Fruit fly (Drosophila melanogaster): ENCODE results near the gene CG31342.
A peak's percentile ranks its signal among the peaks of the same experiment; 100 is the strongest.

CG31342 gene

DNA sequence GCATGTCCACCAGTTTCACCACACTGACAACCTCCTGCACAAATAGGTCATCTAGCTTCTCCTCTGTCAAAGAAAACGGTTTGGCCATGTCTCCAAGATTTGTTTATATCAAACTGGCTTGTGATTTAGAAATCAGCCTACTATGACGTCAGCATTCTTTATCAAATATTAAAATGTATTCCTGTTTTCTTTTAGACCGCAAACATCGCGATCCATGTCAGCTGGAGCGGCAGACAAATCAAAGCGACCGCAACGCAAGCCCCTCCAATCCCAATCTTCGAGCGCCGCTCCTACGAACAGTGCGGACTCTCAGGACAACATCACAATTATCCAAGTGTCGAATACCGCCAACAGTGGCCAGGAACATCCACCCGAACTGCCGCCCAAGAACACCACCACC, 2.6 kb downstream of the CG31342 start, which contains the start of gene CG14383:
CG14383 (minus strand) TSS at position 101 of the 400 bp plus-strand sequence.
- TF ChIP-seq ems (GFP tag; optimal IDR thresholded peaks at IDR 0.05) (no peak), Dp (GFP tag; optimal IDR thresholded peaks at IDR 0.05) (no peak), CG4424 (GFP tag; optimal IDR thresholded peaks at IDR 0.05) (no peak), dimm (GFP tag; IDR thresholded peaks at IDR 0.05) (0 out of 2 replicates have a peak, but pooled peaks have one; percentile 18)

DNA sequence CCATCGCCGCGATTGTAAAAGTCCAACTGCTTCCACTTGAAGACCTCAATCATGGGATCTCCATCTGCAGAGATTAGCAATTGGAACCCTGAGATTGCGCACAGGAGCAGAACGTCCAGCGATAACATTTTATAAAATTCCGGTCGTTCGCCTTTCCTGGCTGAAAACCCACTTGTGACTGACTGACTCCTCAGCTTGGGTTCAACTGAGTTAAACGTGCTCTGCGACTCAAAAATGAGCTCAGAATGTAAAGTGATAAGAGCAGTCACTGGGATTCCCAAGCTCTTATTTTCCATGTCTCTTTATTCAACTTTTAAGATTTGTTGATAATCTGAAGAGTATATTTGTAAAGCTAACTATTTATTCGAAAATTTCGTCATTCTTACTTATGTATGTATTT, 7.2 kb downstream of the CG31342 start, which contains the start of gene yellow-f:
yellow-f (minus strand) TSS at position 184 of the 400 bp plus-strand sequence.
- TF ChIP-seq trh (GFP tag; optimal IDR thresholded peaks at IDR 0.05) (no peak), E2f1 (GFP tag; IDR thresholded peaks at IDR 0.05) (no peak), aop (GFP tag; IDR thresholded peaks at IDR 0.05) (no peak)

DNA sequence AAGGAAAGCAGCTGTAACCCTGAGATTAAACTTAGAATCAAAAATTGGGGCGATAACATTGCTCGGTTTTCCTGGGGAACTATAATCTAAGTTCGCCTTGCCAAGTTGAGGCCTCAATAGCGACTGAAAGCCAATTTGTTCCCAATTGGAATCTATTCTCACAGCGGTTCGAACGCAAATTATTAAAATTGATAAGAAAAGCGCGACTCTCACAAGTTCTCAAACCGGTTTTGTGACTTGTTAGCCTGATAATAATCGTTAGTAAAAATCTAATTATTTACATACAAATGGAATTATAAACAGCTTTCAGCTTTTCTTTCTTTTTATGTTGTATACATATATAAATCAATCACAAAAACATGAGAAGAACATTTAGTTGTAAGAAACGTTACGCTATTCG, 9.2 kb downstream of the CG31342 start, which contains the start of gene yellow-f2:
yellow-f2 (minus strand) TSS at position 101 of the 400 bp plus-strand sequence.
- no peak for TF ChIP-seq Sox102F (GFP tag; optimal IDR thresholded peaks at IDR 0.05)
- no peak for TF ChIP-seq Mad (GFP tag; optimal IDR thresholded peaks at IDR 0.05)
- TF ChIP-seq CG34376 (GFP tag; optimal IDR thresholded peaks at IDR 0.05), result peak; percentile 11
- peak; percentile 72 for TF ChIP-seq Elba2 (GFP tag; optimal IDR thresholded peaks at IDR 0.05)
- TF ChIP-seq zfh1 (GFP tag; IDR thresholded peaks at IDR 0.05), result no peak
- TF ChIP-seq CG2875 (GFP tag; optimal IDR thresholded peaks at IDR 0.05), result no peak
- TF ChIP-seq CG10654 (GFP tag; optimal IDR thresholded peaks at IDR 0.05), result no peak
- peak; percentile 38 for TF ChIP-seq sug (tag; optimal IDR thresholded peaks at IDR 0.05)
- TF ChIP-seq Bgb (GFP tag; IDR thresholded peaks at IDR 0.05; ENCODE audit: partially characterized antibody), result no peak

- no peak for TF ChIP-seq HLH54F (GFP tag; optimal IDR thresholded peaks at IDR 0.05)
- peak; percentile 57 for TF ChIP-seq Med (GFP tag)
- peak; percentile 71 for TF ChIP-seq vnd (GFP tag; IDR thresholded peaks at IDR 0.05; ENCODE audit: partially characterized antibody)
- TF ChIP-seq Fer1 (GFP tag; optimal IDR thresholded peaks at IDR 0.05), result no peak
- TF ChIP-seq CG17568 (GFP tag; optimal IDR thresholded peaks at IDR 0.05), result no peak
- TF ChIP-seq CG5953 (GFP tag; IDR thresholded peaks at IDR 0.05), result no peak
- peak; percentile 68 for TF ChIP-seq MESR4 (GFP tag; optimal IDR thresholded peaks at IDR 0.05)
- TF ChIP-seq stc (GFP tag; IDR thresholded peaks at IDR 0.05), result no peak
- no peak for TF ChIP-seq chm (GFP tag; IDR thresholded peaks at IDR 0.05)
- TF ChIP-seq CG18011 (GFP tag; optimal IDR thresholded peaks at IDR 0.05), result no peak
- TF ChIP-seq ind (GFP tag; optimal IDR thresholded peaks at IDR 0.05), result no peak
- peak; percentile 83; the same call in 2 of the 3 replicates for TF ChIP-seq mld (GFP tag; IDR thresholded peaks at IDR 0.05; ENCODE audit: partially characterized antibody)
- peak; percentile 70 for TF ChIP-seq CG16813 (GFP tag; IDR thresholded peaks at IDR 0.05; ENCODE audit: partially characterized antibody)
- no peak for TF ChIP-seq nau (GFP tag; optimal IDR thresholded peaks at IDR 0.05)
- no peak for TF ChIP-seq CG4820 (GFP tag; optimal IDR thresholded peaks at IDR 0.05)
- no peak for TF ChIP-seq Six4 (GFP tag; optimal IDR thresholded peaks at IDR 0.05)
- no peak for TF ChIP-seq Drgx (GFP tag; IDR thresholded peaks at IDR 0.05)
- no peak for TF ChIP-seq Gsc (GFP tag; IDR thresholded peaks at IDR 0.05)
- TF ChIP-seq Doc2 (GFP tag; IDR thresholded peaks at IDR 0.05), result no peak
- no peak for TF ChIP-seq CG10267 (tag; optimal IDR thresholded peaks at IDR 0.05)
- no peak for TF ChIP-seq CG6854 (GFP tag; optimal IDR thresholded peaks at IDR 0.05)
- TF ChIP-seq CG2202 (tag; optimal IDR thresholded peaks at IDR 0.05), result no peak
- TF ChIP-seq Hr3 (GFP tag; optimal IDR thresholded peaks at IDR 0.05), result no peak
- no peak for TF ChIP-seq ranshi (GFP tag; IDR thresholded peaks at IDR 0.05)
- TF ChIP-seq fd102C (GFP tag; optimal IDR thresholded peaks at IDR 0.05), result no peak
- TF ChIP-seq Awh (GFP tag; IDR thresholded peaks at IDR 0.05), result no peak
- TF ChIP-seq Poxn (GFP tag; IDR thresholded peaks at IDR 0.05), result no peak
- no peak for TF ChIP-seq CG11247 (GFP tag; IDR thresholded peaks at IDR 0.05)
- no peak for TF ChIP-seq nmo (GFP tag; optimal IDR thresholded peaks at IDR 0.05)
- TF ChIP-seq TFAM (GFP tag; optimal IDR thresholded peaks at IDR 0.05), result no peak
- no peak for TF ChIP-seq Dek (tag; optimal IDR thresholded peaks at IDR 0.05)
These were observed 9.7 kb downstream of the CG31342 start, which contains the start of gene CG7488 for dm6 chr3R:12995522-12995921. Gene CG7488, plus strand, starts transcription at chr3R:12995620.
